Fruit fly (Drosophila melanogaster) whole organism, embryonic: ENCODE results near the gene CG2157.

Experiments used
- Atf6 ChIP-seq: fragments of 200-800 bp; sonication (Bioruptor generic); IDR thresholded peaks from 2 replicates; pipeline ENCODE4 v1.3.6; 2022; ENCODE audit warnings: missing biosample characterization, missing genetic modification characterization
- CG10267 ChIP-seq: fragments of 200-800 bp; sonication (Bioruptor generic); optimal IDR thresholded peaks from 2 replicates; lab custom pipeline; 2018; ENCODE audit warnings: missing biosample characterization, mild to moderate bottlenecking, missing genetic modification characterization, moderate library complexity
- CG10462 ChIP-seq: fragments of 200-800 bp; sonication (Bioruptor generic); optimal IDR thresholded peaks from 2 replicates; lab custom pipeline; 2016; ENCODE audit warnings: missing biosample characterization, missing genetic modification characterization
- CG14667 ChIP-seq: fragments of 200-800 bp; sonication (Bioruptor generic); IDR thresholded peaks from 2 replicates; pipeline ENCODE4 v1.3.6; 2022; ENCODE audit warnings: missing biosample characterization, missing genetic modification characterization
- CG14965 ChIP-seq: fragments of 200-800 bp; sonication (Bioruptor generic); optimal IDR thresholded peaks from 2 replicates; lab custom pipeline; 2016; ENCODE audit warnings: missing biosample characterization, missing genetic modification characterization, borderline replicate concordance
- CG1529 ChIP-seq: fragments of 200-800 bp; sonication (Bioruptor generic); optimal IDR thresholded peaks from 3 replicates; lab custom pipeline; 2018; ENCODE audit warnings: missing biosample characterization, missing genetic modification characterization
- CG1647 ChIP-seq: fragments of 200-800 bp; sonication (Bioruptor generic); optimal IDR thresholded peaks from 3 replicates; lab custom pipeline; 2016; ENCODE audit warnings: missing biosample characterization, missing genetic modification characterization
- CG17359 ChIP-seq: fragments of 200-800 bp; sonication (Bioruptor generic); optimal IDR thresholded peaks from 3 replicates; lab custom pipeline; 2018; ENCODE audit warnings: missing biosample characterization, mild to moderate bottlenecking, missing genetic modification characterization, moderate library complexity
- CG18599 ChIP-seq: fragments of 200-800 bp; sonication (Bioruptor generic); optimal IDR thresholded peaks from 3 replicates; lab custom pipeline; 2017; ENCODE audit warnings: missing biosample characterization, missing genetic modification characterization, mild to moderate bottlenecking, moderate library complexity, missing genetic modification reagents
- CG18619 ChIP-seq: fragments of 200-800 bp; sonication (Bioruptor generic); optimal IDR thresholded peaks from 3 replicates; lab custom pipeline; 2017; ENCODE audit warnings: missing biosample characterization, mild to moderate bottlenecking, missing genetic modification characterization
- CG2202 ChIP-seq: fragments of 200-800 bp; sonication (Bioruptor generic); optimal IDR thresholded peaks from 2 replicates; lab custom pipeline; 2018; ENCODE audit warnings: missing biosample characterization, mild to moderate bottlenecking, missing genetic modification characterization
- CG42726 ChIP-seq: fragments of 200-800 bp; sonication (Bioruptor generic); IDR thresholded peaks from 2 replicates; pipeline ENCODE4 v1.3.6; 2022; ENCODE audit warnings: missing biosample characterization, missing genetic modification characterization; ENCODE audit not compliant: partially characterized antibody
- CG4360 ChIP-seq: fragments of 200-800 bp; sonication (Bioruptor generic); IDR thresholded peaks from 2 replicates; pipeline ENCODE4 v1.3.6; 2022; ENCODE audit warnings: missing biosample characterization, missing genetic modification characterization
- CG7928 ChIP-seq: fragments of 200-800 bp; sonication (Bioruptor generic); optimal IDR thresholded peaks from 2 replicates; lab custom pipeline; 2017; ENCODE audit warnings: missing biosample characterization, mild to moderate bottlenecking, missing genetic modification characterization
- CG8089 ChIP-seq: fragments of 200-800 bp; sonication (Bioruptor generic); optimal IDR thresholded peaks from 3 replicates; lab custom pipeline; 2016; ENCODE audit warnings: missing biosample characterization, missing genetic modification characterization
- CG8290 ChIP-seq, 3 experiments: fragments of 200-800 bp; sonication (Bioruptor generic); optimal IDR thresholded peaks; 2 replicates each; lab custom pipeline; 2016 to 2019; ENCODE audit warnings: missing biosample characterization in 3 of 3, missing genetic modification characterization in 3 of 3, mild to moderate bottlenecking in 2 of 3, moderate library complexity in 1 of 3
- CTCF ChIP-seq: fragments of 200-800 bp; sonication (Bioruptor generic); optimal IDR thresholded peaks from 2 replicates; lab custom pipeline; 2017; ENCODE audit warnings: missing biosample characterization, mild to moderate bottlenecking, missing genetic modification characterization, moderate library complexity
- CoRest ChIP-seq: fragments of 200-800 bp; sonication (Bioruptor generic); optimal IDR thresholded peaks from 3 replicates; lab custom pipeline; 2018; ENCODE audit warnings: missing biosample characterization, mild to moderate bottlenecking, missing genetic modification characterization, moderate library complexity
- Dek ChIP-seq: fragments of 200-800 bp; sonication (Bioruptor generic); optimal IDR thresholded peaks from 3 replicates; lab custom pipeline; 2019; ENCODE audit warnings: missing biosample characterization, mild to moderate bottlenecking, missing genetic modification characterization, moderate library complexity
- Gsc ChIP-seq: fragments of 200-800 bp; sonication (Bioruptor generic); IDR thresholded peaks from 2 replicates; pipeline ENCODE4 v1.3.6; 2022; ENCODE audit warnings: missing biosample characterization, missing genetic modification characterization
- Gug ChIP-seq: fragments of 200-800 bp; sonication (Bioruptor generic); IDR thresholded peaks from 4 replicates; pipeline ENCODE4 v1.3.6; 2022; ENCODE audit warnings: missing biosample characterization, missing genetic modification characterization
- H15 ChIP-seq: fragments of 200-800 bp; sonication (Bioruptor generic); IDR thresholded peaks from 3 replicates; pipeline ENCODE4 v1.3.6; 2022; ENCODE audit warnings: missing biosample characterization, missing genetic modification characterization
- MBD-R2 ChIP-seq: fragments of 200-800 bp; sonication (Bioruptor generic); IDR thresholded peaks from 2 replicates; pipeline ENCODE4 v1.3.6; 2022; ENCODE audit warnings: missing biosample characterization, missing genetic modification characterization
- Max ChIP-seq: fragments of 200-800 bp; sonication (Bioruptor generic); optimal IDR thresholded peaks from 2 replicates; lab custom pipeline; 2016; ENCODE audit warnings: missing biosample characterization, mild to moderate bottlenecking, missing genetic modification characterization
- Meics ChIP-seq: fragments of 200-800 bp; sonication (Bioruptor generic); optimal IDR thresholded peaks from 2 replicates; lab custom pipeline; 2017; ENCODE audit warnings: missing biosample characterization, mild to moderate bottlenecking, missing genetic modification characterization
- Mrtf ChIP-seq: fragments of 200-800 bp; sonication (Bioruptor generic); IDR thresholded peaks from 3 replicates; pipeline ENCODE4 v1.3.6; 2022; ENCODE audit warnings: missing biosample characterization, missing genetic modification characterization
- Nf-YA ChIP-seq: fragments of 200-800 bp; sonication (Bioruptor generic); IDR thresholded peaks from 2 replicates; pipeline ENCODE4 v1.3.6; 2022; ENCODE audit warnings: missing biosample characterization, missing genetic modification characterization
- ab ChIP-seq: fragments of 200-800 bp; sonication (Bioruptor generic); optimal IDR thresholded peaks from 2 replicates; lab custom pipeline; 2016; ENCODE audit warnings: missing biosample characterization, missing genetic modification characterization
- aop ChIP-seq: fragments of 200-800 bp; sonication (Bioruptor generic); IDR thresholded peaks from 2 replicates; pipeline ENCODE4 v1.3.6; 2022; ENCODE audit warnings: missing biosample characterization, missing genetic modification characterization
- ap ChIP-seq: fragments of 200-800 bp; sonication (Bioruptor generic); IDR thresholded peaks from 2 replicates; pipeline ENCODE4 v1.3.6; 2022; ENCODE audit warnings: missing biosample characterization, missing genetic modification characterization
- ato ChIP-seq: fragments of 200-800 bp; sonication (Bioruptor generic); IDR thresholded peaks from 2 replicates; pipeline ENCODE4 v1.3.6; 2022; ENCODE audit warnings: missing biosample characterization, missing genetic modification characterization; ENCODE audit not compliant: partially characterized antibody
- bbx ChIP-seq: fragments of 200-800 bp; sonication (Bioruptor generic); IDR thresholded peaks from 2 replicates; pipeline ENCODE4 v1.3.6; 2022; ENCODE audit warnings: missing biosample characterization, missing genetic modification characterization; ENCODE audit not compliant: partially characterized antibody
- cad ChIP-seq: fragments of >200 bp; optimal IDR thresholded peaks from 2 replicates; lab custom pipeline; 2017; ENCODE audit warnings: missing biosample characterization, missing genetic modification characterization
- cas ChIP-seq: fragments of 200-800 bp; sonication (Bioruptor generic); IDR thresholded peaks from 2 replicates; pipeline ENCODE4 v1.3.6; 2022; ENCODE audit warnings: missing biosample characterization, missing genetic modification characterization
- chinmo ChIP-seq: fragments of 200-800 bp; sonication (Bioruptor generic); IDR thresholded peaks from 4 replicates; pipeline ENCODE4 v1.3.6; 2022; ENCODE audit warnings: missing biosample characterization, missing genetic modification characterization; ENCODE audit not compliant: partially characterized antibody
- fd102C ChIP-seq: fragments of 200-800 bp; sonication (Bioruptor generic); optimal IDR thresholded peaks from 2 replicates; lab custom pipeline; 2018; ENCODE audit warnings: missing biosample characterization, mild to moderate bottlenecking, missing genetic modification characterization, moderate library complexity
- gsb-n ChIP-seq: fragments of 200-800 bp; sonication (Bioruptor generic); optimal IDR thresholded peaks from 3 replicates; lab custom pipeline; 2018; ENCODE audit warnings: missing biosample characterization, mild to moderate bottlenecking, missing genetic modification characterization
- h ChIP-seq: fragments of >200 bp; optimal IDR thresholded peaks from 2 replicates; lab custom pipeline; 2017
- ind ChIP-seq: fragments of 200-800 bp; sonication (Bioruptor generic); optimal IDR thresholded peaks from 3 replicates; lab custom pipeline; 2016; ENCODE audit warnings: missing biosample characterization, missing genetic modification characterization
- nerfin-2 ChIP-seq: fragments of 200-800 bp; sonication (Bioruptor generic); IDR thresholded peaks from 2 replicates; pipeline ENCODE4 v1.3.6; 2022; ENCODE audit warnings: missing biosample characterization, missing genetic modification characterization; ENCODE audit not compliant: partially characterized antibody
- oc ChIP-seq: fragments of 200-800 bp; sonication (Bioruptor generic); optimal IDR thresholded peaks from 2 replicates; lab custom pipeline; 2018; ENCODE audit warnings: missing biosample characterization, mild to moderate bottlenecking, missing genetic modification characterization, moderate library complexity
- otp ChIP-seq: fragments of 200-800 bp; sonication (Bioruptor generic); IDR thresholded peaks from 3 replicates; pipeline ENCODE4, ENCODE4 v1.3.6; 2022; ENCODE audit warnings: missing biosample characterization, missing genetic modification characterization
- peb ChIP-seq: fragments of 200-800 bp; sonication (Bioruptor generic); IDR thresholded peaks from 2 replicates; pipeline ENCODE4 v1.3.6; 2022; ENCODE audit warnings: missing biosample characterization, missing genetic modification characterization
- pita ChIP-seq: fragments of 200-800 bp; sonication (Bioruptor generic); optimal IDR thresholded peaks from 2 replicates; lab custom pipeline; 2017; ENCODE audit warnings: missing biosample characterization, mild to moderate bottlenecking, missing genetic modification characterization
- pnt ChIP-seq: fragments of 200-800 bp; sonication (Bioruptor generic); optimal IDR thresholded peaks from 3 replicates; lab custom pipeline; 2016; ENCODE audit warnings: missing biosample characterization, missing genetic modification characterization
- ro ChIP-seq: fragments of 200-800 bp; sonication (Bioruptor generic); IDR thresholded peaks from 2 replicates; pipeline ENCODE4 v1.3.6; 2022; ENCODE audit warnings: missing biosample characterization, missing genetic modification characterization
- shn ChIP-seq: fragments of 200-800 bp; sonication (Bioruptor generic); optimal IDR thresholded peaks from 3 replicates; lab custom pipeline; 2016; ENCODE audit warnings: missing biosample characterization, missing genetic modification characterization
- sqz ChIP-seq: fragments of 200-800 bp; sonication (Bioruptor generic); optimal IDR thresholded peaks from 3 replicates; lab custom pipeline; 2018; ENCODE audit warnings: missing biosample characterization, mild to moderate bottlenecking, missing genetic modification characterization
- tgo ChIP-seq: fragments of 200-800 bp; sonication (Bioruptor generic); IDR thresholded peaks from 3 replicates; pipeline ENCODE4 v1.3.6; 2022; ENCODE audit warnings: missing biosample characterization, missing genetic modification characterization
- tna ChIP-seq: fragments of 200-800 bp; sonication (Bioruptor generic); IDR thresholded peaks from 2 replicates; pipeline ENCODE4 v1.3.6; 2022; ENCODE audit warnings: missing biosample characterization, missing genetic modification characterization; ENCODE audit not compliant: partially characterized antibody
- zen ChIP-seq: fragments of 200-800 bp; sonication (Bioruptor generic); optimal IDR thresholded peaks from 3 replicates; lab custom pipeline; 2018; ENCODE audit warnings: missing biosample characterization, mild to moderate bottlenecking, missing genetic modification characterization, moderate library complexity

The CG2157 gene

DNA sequence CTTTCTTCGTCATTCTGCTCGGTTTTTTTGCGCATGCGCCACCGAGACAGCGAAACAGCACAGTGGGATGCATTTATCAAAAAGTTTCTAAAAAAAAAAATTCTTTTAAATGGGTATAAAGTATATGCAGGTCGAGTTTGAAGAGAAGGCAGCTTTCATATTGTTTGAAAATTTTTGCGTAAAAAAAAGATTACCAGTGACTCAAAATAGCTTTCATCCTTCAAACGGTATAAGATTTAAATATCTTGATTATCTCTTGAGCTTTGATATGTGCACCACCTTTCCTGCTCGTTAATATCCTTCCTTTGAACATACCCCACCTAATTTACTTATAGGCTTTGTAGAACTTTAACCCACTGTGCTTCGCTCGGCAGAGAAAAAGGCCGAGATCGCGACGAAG lies 36.0 kb downstream of the CG2157 start (continued):
- TF ChIP-seq cad (GFP tag; lab: Kevin White, UChicago) (no peak), nerfin-2 (GFP tag; lab: Robert Waterston, UW) (no peak), CTCF (GFP tag; lab: Kevin White, UChicago) (no peak), shn (GFP tag; lab: Kevin White, UChicago) (peak; percentile 67), otp (0 out of 3 replicates have a peak, but pooled peaks have one; percentile 9), gsb-n (tag; lab: Kevin White, UChicago) (peak; percentile 59), CG18599 (GFP tag; lab: Kevin White, UChicago) (peak; percentile 45), Max (GFP tag; lab: Kevin White, UChicago) (peak; percentile 33), Nf-YA (GFP tag; lab: Robert Waterston, UW) (peak; percentile 30; the same call in 1 of the 2 replicates), CG4360 (GFP tag; lab: Robert Waterston, UW) (no peak), CG10462 (GFP tag; lab: Kevin White, UChicago) (peak; percentile 50), aop (GFP tag; lab: Robert Waterston, UW) (no peak), fd102C (GFP tag; lab: Kevin White, UChicago) (peak; percentile 23), ro (GFP tag; lab: Robert Waterston, UW) (no peak), CG14965 (GFP tag; lab: Kevin White, UChicago) (peak; percentile 36), cas (GFP tag; lab: Robert Waterston, UW) (no peak), Meics (GFP tag; lab: Kevin White, UChicago) (peak; percentile 49), H15 (0 out of 3 replicates have a peak, but pooled peaks have one; percentile 27), CG10267 (tag; lab: Kevin White, UChicago) (peak; percentile 68), ap (GFP tag; lab: Robert Waterston, UW) (0 out of 2 replicates have a peak, but pooled peaks have one; percentile 32), CG18619 (GFP tag; lab: Kevin White, UChicago) (peak; percentile 21), MBD-R2 (0 out of 2 replicates have a peak, but pooled peaks have one; percentile 14), CG7928 (no peak), CG1647 (GFP tag; lab: Kevin White, UChicago) (peak; percentile 56), tgo (GFP tag; lab: Robert Waterston, UW) (peak; percentile 61), Gug (GFP tag; lab: Robert Waterston, UW) (peak; percentile 33; the same call in 1 of the 4 replicates), sqz (GFP tag; lab: Kevin White, UChicago) (peak; percentile 52), Gsc (GFP tag; lab: Robert Waterston, UW) (0 out of 2 replicates have a peak, but pooled peaks have one; percentile 21), CoRest (peak; percentile 77), peb (GFP tag; lab: Robert Waterston, UW) (0 out of 2 replicates have a peak, but pooled peaks have one; percentile 35), CG2202 (tag; lab: Kevin White, UChicago) (peak; percentile 37), oc (tag; lab: Kevin White, UChicago) (peak; percentile 35), CG8290 (GFP tag; optimal IDR thresholded peaks at IDR 0.05; lab: Kevin White, UChicago) (no peak), CG8290 (tag; optimal IDR thresholded peaks at IDR 0.05; lab: Kevin White, UChicago) (peak in 1 of 2 experiments; percentile 7), Atf6 (GFP tag; lab: Robert Waterston, UW) (peak; percentile 39; the same call in 1 of the 2 replicates), chinmo (GFP tag; lab: Robert Waterston, UW) (no peak), pnt (peak; percentile 45), ab (GFP tag; lab: Kevin White, UChicago) (no peak), bbx (GFP tag; lab: Robert Waterston, UW) (no peak), CG17359 (peak; percentile 62), CG14667 (GFP tag; lab: Robert Waterston, UW) (no peak), h (lab: Kevin White, UChicago) (no peak), CG1529 (GFP tag; lab: Kevin White, UChicago) (peak; percentile 49), CG8089 (GFP tag; lab: Kevin White, UChicago) (peak; percentile 56), Mrtf (no peak), Dek (tag; lab: Kevin White, UChicago) (peak; percentile 39), pita (GFP tag; lab: Kevin White, UChicago) (no peak), ind (GFP tag; lab: Kevin White, UChicago) (peak; percentile 49), tna (GFP tag; lab: Robert Waterston, UW) (no peak), zen (peak; percentile 60), CG42726 (GFP tag; lab: Robert Waterston, UW) (no peak), ato (GFP tag; lab: Robert Waterston, UW) (no peak)
